Worm (Caenorhabditis elegans) whole organism, dauer: ENCODE measurements around the gene Y55B1BR.8.

Source experiments
- unc-62 ChIP-seq: sonication (generic microtip); optimal IDR thresholded peaks from 2 replicates; lab custom pipeline; 2017; ENCODE audit warnings: missing biosample characterization, missing genetic modification reagents, missing genetic modification characterization

Y55B1BR.8 gene

ce11 chrIII:444101-444500 is at the start of gene Y55B1BR.8:
Gene Y55B1BR.8, plus strand, starts transcription at chrIII:444401.
- TF ChIP-seq unc-62 (GFP tag; lab: Kevin White, UChicago): no peak

- TF ChIP-seq unc-62 (GFP tag; lab: Kevin White, UChicago): no peak
Observed at ce11 chrIII:400898-401297, 43.3 kb upstream of the Y55B1BR.8 start.

- no peak for TF ChIP-seq unc-62 (GFP tag; lab: Kevin White, UChicago)
Observed at ce11 chrIII:402168-402813, 41.9 kb upstream of the Y55B1BR.8 start, which contains the start of the genes Y55B1BL.1 and Y55B1BL.2. Gene Y55B1BL.1, plus strand, starts transcription at chrIII:402384. Gene Y55B1BL.2, plus strand, starts transcription at chrIII:402763.

ce11 chrIII:418649-419048 is 25.6 kb upstream of the Y55B1BR.8 start, which contains the start of gene stim-1:
Gene stim-1, minus strand, starts transcription at chrIII:418749.
- TF ChIP-seq unc-62 (GFP tag; lab: Kevin White, UChicago): no peak

ce11 chrIII:422553-422952 is 21.6 kb upstream of the Y55B1BR.8 start:
- no peak for TF ChIP-seq unc-62 (GFP tag; lab: Kevin White, UChicago)

- TF ChIP-seq unc-62 (GFP tag; lab: Kevin White, UChicago): no peak
Observed at ce11 chrIII:423875-424274, 20.3 kb upstream of the Y55B1BR.8 start.

- TF ChIP-seq unc-62 (GFP tag; lab: Kevin White, UChicago): no peak
Observed at ce11 chrIII:429038-429437, 15.2 kb upstream of the Y55B1BR.8 start, which contains the start of gene cec-8. Gene cec-8, plus strand, starts transcription at chrIII:429338.

- TF ChIP-seq unc-62 (GFP tag; lab: Kevin White, UChicago): no peak
Observed at ce11 chrIII:432988-433387, 11.2 kb upstream of the Y55B1BR.8 start.

ce11 chrIII:434361-434941 is 9.8 kb upstream of the Y55B1BR.8 start, which contains the start of gene affl-2:
Gene affl-2, plus strand, starts transcription at chrIII:434891.
- TF ChIP-seq unc-62 (GFP tag; lab: Kevin White, UChicago): no peak

- TF ChIP-seq unc-62 (GFP tag; lab: Kevin White, UChicago): no peak
Observed at ce11 chrIII:437033-437432, 7.2 kb upstream of the Y55B1BR.8 start.

- TF ChIP-seq unc-62 (GFP tag; lab: Kevin White, UChicago): no peak
Observed at ce11 chrIII:439926-440325, 4.3 kb upstream of the Y55B1BR.8 start, which contains the start of gene affl-1. Gene affl-1, plus strand, starts transcription at chrIII:440226.

- TF ChIP-seq unc-62 (GFP tag; lab: Kevin White, UChicago): no peak
Observed at ce11 chrIII:446860-447259, 2.7 kb downstream of the Y55B1BR.8 start.

ce11 chrIII:455793-456192 is 11.6 kb downstream of the Y55B1BR.8 start:
- TF ChIP-seq unc-62 (GFP tag; lab: Kevin White, UChicago): no peak

ce11 chrIII:463711-464110 is 19.5 kb downstream of the Y55B1BR.8 start, which contains the start of gene Y55B1BR.6:
Gene Y55B1BR.6, minus strand, starts transcription at chrIII:463811.
- no peak for TF ChIP-seq unc-62 (GFP tag; lab: Kevin White, UChicago)

- TF ChIP-seq unc-62 (GFP tag; lab: Kevin White, UChicago): no peak
Observed at ce11 chrIII:471644-472401, 27.6 kb downstream of the Y55B1BR.8 start, which contains the start of the genes magu-1 and nemp-1. Gene magu-1, minus strand, starts transcription at chrIII:471702. Gene nemp-1, plus strand, starts transcription at chrIII:472317.

ce11 chrIII:475154-475553 is 31.0 kb downstream of the Y55B1BR.8 start, which contains the start of gene mat-3:
Gene mat-3, plus strand, starts transcription at chrIII:475454.
- TF ChIP-seq unc-62 (GFP tag; lab: Kevin White, UChicago): no peak
